Fruit fly (Drosophila melanogaster): ENCODE measurements around the gene Cf2.
A peak's percentile ranks its signal among the peaks of the same experiment; 100 is the strongest.

Cf2 gene

DNA sequence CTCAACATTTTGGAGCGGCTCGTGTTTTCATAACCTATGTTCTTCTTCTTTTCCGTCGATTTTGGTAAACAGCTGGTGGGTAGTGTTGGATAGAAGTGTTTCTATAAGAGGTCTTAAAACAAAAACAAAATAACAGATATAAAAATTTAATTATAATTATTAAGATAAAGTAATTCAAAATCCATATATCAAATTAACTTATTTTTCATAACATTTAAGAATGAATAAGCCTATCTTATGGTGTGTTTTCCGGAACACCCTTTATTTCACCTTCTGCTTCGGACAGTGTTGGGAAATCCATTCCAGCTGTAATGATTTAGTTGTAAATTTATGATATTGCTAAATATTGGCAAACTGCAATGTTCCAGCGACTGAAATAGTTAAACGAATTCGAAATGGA, 32.6 kb downstream of the Cf2 start, which contains the start of the genes mRpS2 and Mon1 (continued):
- TF ChIP-seq CG18764 (GFP tag; optimal IDR thresholded peaks at IDR 0.05) (peak; percentile 95), CG8388 (GFP tag; optimal IDR thresholded peaks at IDR 0.05) (peak; percentile 92), CG8765 (GFP tag; IDR thresholded peaks at IDR 0.05) (peak; percentile 87), CG17359 (tag; optimal IDR thresholded peaks at IDR 0.05) (peak; percentile 97), ara (GFP tag; IDR thresholded peaks at IDR 0.05) (peak; percentile 96), Dek (tag; optimal IDR thresholded peaks at IDR 0.05) (peak; percentile 94), MESR4 (GFP tag; optimal IDR thresholded peaks at IDR 0.05) (peak; percentile 80), CG12659 (GFP tag; optimal IDR thresholded peaks at IDR 0.05) (peak; percentile 96), kay (GFP tag; optimal IDR thresholded peaks at IDR 0.05) (peak; percentile 93), Atf3 (GFP tag; optimal IDR thresholded peaks at IDR 0.05) (peak; percentile 35), Abd-B (GFP tag; optimal IDR thresholded peaks at IDR 0.05) (peak; percentile 93), schlank (tag; optimal IDR thresholded peaks at IDR 0.05) (peak; percentile 65), CG13424 (tag; optimal IDR thresholded peaks at IDR 0.05) (peak; percentile 97), Antp (GFP tag; optimal IDR thresholded peaks at IDR 0.05) (peak; percentile 74), Lim3 (GFP tag; IDR thresholded peaks at IDR 0.05) (peak; percentile 77), br (optimal IDR thresholded peaks at IDR 0.05) (no peak), CG16779 (GFP tag; IDR thresholded peaks at IDR 0.05) (0 out of 2 replicates have a peak, but pooled peaks have one; percentile 63), CG6683 (GFP tag; optimal IDR thresholded peaks at IDR 0.05) (peak; percentile 91), pan (optimal IDR thresholded peaks at IDR 0.05) (no peak), pan (GFP tag; optimal IDR thresholded peaks at IDR 0.05 in 1 of 2, IDR thresholded peaks at IDR 0.05 in 1 of 2) (peak in 1 of 2 experiments; percentile 99), CG11695 (GFP tag; IDR thresholded peaks at IDR 0.05) (peak; percentile 96), Spps (tag; optimal IDR thresholded peaks at IDR 0.05) (peak; percentile 94), sob (GFP tag; IDR thresholded peaks at IDR 0.05) (peak; percentile 98), bbx (GFP tag; IDR thresholded peaks at IDR 0.05; ENCODE audit: partially characterized antibody) (no peak), sens-2 (GFP tag; IDR thresholded peaks at IDR 0.05) (peak; percentile 88), ac (GFP tag; optimal IDR thresholded peaks at IDR 0.05) (peak; percentile 37), Atf-2 (GFP tag; optimal IDR thresholded peaks at IDR 0.05) (peak; percentile 76), CG9817 (tag; optimal IDR thresholded peaks at IDR 0.05) (peak; percentile 94), Hr78 (GFP tag; optimal IDR thresholded peaks at IDR 0.05) (peak in 1 of 2 experiments; percentile 78), CG14441 (GFP tag; IDR thresholded peaks at IDR 0.05) (peak; percentile 97), CG12104 (GFP tag; optimal IDR thresholded peaks at IDR 0.05) (peak; percentile 92), chinmo (GFP tag; IDR thresholded peaks at IDR 0.05; ENCODE audit: partially characterized antibody) (no peak), CG30431 (GFP tag; optimal IDR thresholded peaks at IDR 0.05) (peak; percentile 89), CG2712 (tag; optimal IDR thresholded peaks at IDR 0.05) (peak; percentile 97), HmgZ (tag; optimal IDR thresholded peaks at IDR 0.05) (peak; percentile 92), CG4707 (GFP tag; optimal IDR thresholded peaks at IDR 0.05) (peak; percentile 61), Taf1 (GFP tag; IDR thresholded peaks at IDR 0.05) (peak; percentile 92), CG31441 (GFP tag; IDR thresholded peaks at IDR 0.05) (peak; percentile 99), zen2 (GFP tag; IDR thresholded peaks at IDR 0.05; ENCODE audit: partially characterized antibody) (no peak), cwo (GFP tag; optimal IDR thresholded peaks at IDR 0.05) (peak; percentile 91), CG13775 (GFP tag; optimal IDR thresholded peaks at IDR 0.05) (peak; percentile 94), pb (GFP tag; optimal IDR thresholded peaks at IDR 0.05) (peak; percentile 54), slp2 (GFP tag; optimal IDR thresholded peaks at IDR 0.05) (peak; percentile 61), bcd (GFP tag; optimal IDR thresholded peaks at IDR 0.05) (peak; percentile 94), Mad (GFP tag; optimal IDR thresholded peaks at IDR 0.05) (peak; percentile 84), CG11696 (GFP tag; IDR thresholded peaks at IDR 0.05) (peak; percentile 93), CG10267 (tag; optimal IDR thresholded peaks at IDR 0.05) (peak; percentile 99), nerfin-1 (tag; optimal IDR thresholded peaks at IDR 0.05) (peak; percentile 89), CG2875 (GFP tag; optimal IDR thresholded peaks at IDR 0.05) (peak; percentile 83), CG6791 (GFP tag; IDR thresholded peaks at IDR 0.05; ENCODE audit: partially characterized antibody) (no peak)
